Fruit fly (Drosophila melanogaster): ENCODE measurements around the gene scramb2.

The scramb2 gene

dm6 chr3L:3035769-3036583 is 10.6 kb downstream of the scramb2 start:
- TF ChIP-seq EcR (GFP tag; optimal IDR thresholded peaks at IDR 0.05) (no peak), Dll (optimal IDR thresholded peaks at IDR 0.05) (no peak), psq (optimal IDR thresholded peaks at IDR 0.05) (no peak), pan (optimal IDR thresholded peaks at IDR 0.05) (no peak), CG8478 (optimal IDR thresholded peaks at IDR 0.05) (no peak), usp (GFP tag; optimal IDR thresholded peaks at IDR 0.05) (no peak)

dm6 chr3L:3034779-3035643 is 11.6 kb downstream of the scramb2 start, which contains the start of gene CG2162:
Gene CG2162, plus strand, starts transcription at chr3L:3035196.
- TF ChIP-seq CG8478 (optimal IDR thresholded peaks at IDR 0.05) (peak; percentile 74), EcR (GFP tag; optimal IDR thresholded peaks at IDR 0.05) (no peak)

- no peak for TF ChIP-seq usp (GFP tag; optimal IDR thresholded peaks at IDR 0.05)
- TF ChIP-seq pan (optimal IDR thresholded peaks at IDR 0.05): no peak
- no peak for TF ChIP-seq Dll (optimal IDR thresholded peaks at IDR 0.05)
- no peak for TF ChIP-seq EcR (GFP tag; optimal IDR thresholded peaks at IDR 0.05)
- TF ChIP-seq psq (optimal IDR thresholded peaks at IDR 0.05): no peak
- no peak for TF ChIP-seq CG8478 (optimal IDR thresholded peaks at IDR 0.05)
Measured at dm6 chr3L:3026421-3026820, 20.2 kb downstream of the scramb2 start, which contains the start of gene aly. Gene aly, minus strand, starts transcription at chr3L:3026521.

- no peak for TF ChIP-seq pan (optimal IDR thresholded peaks at IDR 0.05)
- TF ChIP-seq CG8478 (optimal IDR thresholded peaks at IDR 0.05): no peak
- TF ChIP-seq Dll (optimal IDR thresholded peaks at IDR 0.05): no peak
- TF ChIP-seq usp (GFP tag; optimal IDR thresholded peaks at IDR 0.05): no peak
- no peak for TF ChIP-seq psq (optimal IDR thresholded peaks at IDR 0.05)
- TF ChIP-seq EcR (GFP tag; optimal IDR thresholded peaks at IDR 0.05): no peak
Measured at dm6 chr3L:3017156-3017555, 29.5 kb downstream of the scramb2 start, which contains the start of gene CG32487. Gene CG32487, minus strand, starts transcription at chr3L:3017256.

- TF ChIP-seq pan (optimal IDR thresholded peaks at IDR 0.05) (no peak), Dll (optimal IDR thresholded peaks at IDR 0.05) (no peak), EcR (GFP tag; optimal IDR thresholded peaks at IDR 0.05) (no peak), usp (GFP tag; optimal IDR thresholded peaks at IDR 0.05) (no peak), psq (optimal IDR thresholded peaks at IDR 0.05) (no peak)
Measured at dm6 chr3L:3015969-3016368, 30.6 kb downstream of the scramb2 start, which contains the start of gene CG32488. Gene CG32488, minus strand, starts transcription at chr3L:3016069.

dm6 chr3L:3013496-3013895 is 33.1 kb downstream of the scramb2 start:
- TF ChIP-seq EcR (GFP tag; optimal IDR thresholded peaks at IDR 0.05) (no peak), usp (GFP tag; optimal IDR thresholded peaks at IDR 0.05) (no peak), Dll (optimal IDR thresholded peaks at IDR 0.05) (no peak), CG8478 (optimal IDR thresholded peaks at IDR 0.05) (no peak), psq (optimal IDR thresholded peaks at IDR 0.05) (no peak), pan (optimal IDR thresholded peaks at IDR 0.05) (no peak)

- no peak for TF ChIP-seq usp (GFP tag; optimal IDR thresholded peaks at IDR 0.05)
- no peak for TF ChIP-seq psq (optimal IDR thresholded peaks at IDR 0.05)
- TF ChIP-seq pan (optimal IDR thresholded peaks at IDR 0.05): no peak
- no peak for TF ChIP-seq CG8478 (optimal IDR thresholded peaks at IDR 0.05)
- TF ChIP-seq EcR (GFP tag; optimal IDR thresholded peaks at IDR 0.05): no peak
- no peak for TF ChIP-seq Dll (optimal IDR thresholded peaks at IDR 0.05)
Measured at dm6 chr3L:3001445-3001844, 45.2 kb downstream of the scramb2 start, which contains the start of gene FMRFaR. Gene FMRFaR, plus strand, starts transcription at chr3L:3001716.

- no peak for TF ChIP-seq CG8478 (optimal IDR thresholded peaks at IDR 0.05)
- TF ChIP-seq EcR (GFP tag; optimal IDR thresholded peaks at IDR 0.05): no peak
- no peak for TF ChIP-seq Dll (optimal IDR thresholded peaks at IDR 0.05)
- no peak for TF ChIP-seq pan (optimal IDR thresholded peaks at IDR 0.05)
- TF ChIP-seq usp (GFP tag; optimal IDR thresholded peaks at IDR 0.05): no peak
- TF ChIP-seq psq (optimal IDR thresholded peaks at IDR 0.05): no peak
Measured at dm6 chr3L:2994872-2995271, 51.7 kb downstream of the scramb2 start, which contains the start of gene CG2113. Gene CG2113, plus strand, starts transcription at chr3L:2995172.
